Worm (Caenorhabditis elegans) whole organism, late embryonic: ENCODE data around the gene T02H6.6.

Experiments used
- C38D4.7 ChIP-seq: fragments of 200-800 bp; sonication (Bioruptor generic); optimal IDR thresholded peaks from 2 replicates; lab custom pipeline; 2018; ENCODE audit warnings: mild to moderate bottlenecking, missing genetic modification characterization, moderate library complexity, missing compliant biosample characterization
- F13H6.1 ChIP-seq: sonication (generic microtip); optimal IDR thresholded peaks from 2 replicates; lab custom pipeline; 2016; ENCODE audit warnings: missing genetic modification characterization, missing compliant biosample characterization
- K09A11.1 ChIP-seq: sonication (generic microtip); optimal IDR thresholded peaks from 2 replicates; lab custom pipeline; 2017; ENCODE audit warnings: antibody characterized with exemption, mild to moderate bottlenecking, missing genetic modification characterization, missing compliant biosample characterization; ENCODE audit not compliant: insufficient read depth
- Y22D7AL.16 ChIP-seq: sonication (generic microtip); optimal IDR thresholded peaks from 2 replicates; lab custom pipeline; 2016; ENCODE audit warnings: missing genetic modification characterization, missing compliant biosample characterization
- ama-1 ChIP-seq: fragments of 150-350 bp; optimal IDR thresholded peaks from 2 replicates; lab custom pipeline; 2014
- ceh-18 ChIP-seq: sonication (generic microtip); optimal IDR thresholded peaks from 2 replicates; lab custom pipeline; 2016; ENCODE audit warnings: missing genetic modification characterization, missing compliant biosample characterization
- ceh-45 ChIP-seq: fragments of 200-800 bp; sonication (Bioruptor generic); IDR thresholded peaks from 2 replicates; pipeline ENCODE4 v1.3.6; 2022; ENCODE audit warnings: missing genetic modification reagents, missing genetic modification characterization, missing compliant biosample characterization
- dmd-4 ChIP-seq: sonication (generic microtip); optimal IDR thresholded peaks from 2 replicates; lab custom pipeline; 2016; ENCODE audit warnings: borderline replicate concordance, missing genetic modification characterization, missing compliant biosample characterization
- ets-4 ChIP-seq: sonication (generic microtip); optimal IDR thresholded peaks from 2 replicates; lab custom pipeline; 2016; ENCODE audit warnings: missing genetic modification characterization, missing compliant biosample characterization
- gmeb-2 ChIP-seq: sonication (generic microtip); optimal IDR thresholded peaks from 2 replicates; lab custom pipeline; 2016; ENCODE audit warnings: missing genetic modification characterization, inconsistent platforms, missing compliant biosample characterization
- hlh-30 ChIP-seq: sonication (generic microtip); optimal IDR thresholded peaks from 2 replicates; lab custom pipeline; 2017; ENCODE audit warnings: antibody characterized with exemption, missing genetic modification characterization, missing compliant biosample characterization; ENCODE audit not compliant: insufficient read depth
- nfya-1 ChIP-seq: sonication (generic microtip); optimal IDR thresholded peaks from 2 replicates; lab custom pipeline; 2017; ENCODE audit warnings: missing genetic modification characterization, mild to moderate bottlenecking, missing compliant biosample characterization, antibody characterized with exemption, moderate library complexity
- nhr-232 ChIP-seq: sonication (generic microtip); optimal IDR thresholded peaks from 2 replicates; lab custom pipeline; 2016; ENCODE audit warnings: missing genetic modification characterization, missing compliant biosample characterization
- npax-4 ChIP-seq: sonication (generic microtip); optimal IDR thresholded peaks from 2 replicates; lab custom pipeline; 2016; ENCODE audit warnings: missing genetic modification characterization, missing compliant biosample characterization
- pat-9 ChIP-seq: fragments of 200-800 bp; sonication (Bioruptor generic); optimal IDR thresholded peaks from 2 replicates; lab custom pipeline; 2018; ENCODE audit warnings: mild to moderate bottlenecking, missing genetic modification characterization, moderate library complexity, missing compliant biosample characterization
- pha-2 ChIP-seq: sonication (generic microtip); optimal IDR thresholded peaks from 2 replicates; lab custom pipeline; 2017; ENCODE audit warnings: mild to moderate bottlenecking, missing genetic modification characterization, missing compliant biosample characterization
- pros-1 ChIP-seq: fragments of 150-350 bp; optimal IDR thresholded peaks from 2 replicates; lab custom pipeline; 2014; ENCODE audit warnings: missing biosample characterization, missing genetic modification reagents, missing genetic modification characterization
- ref-2 ChIP-seq: sonication (generic microtip); optimal IDR thresholded peaks from 2 replicates; lab custom pipeline; 2016; ENCODE audit warnings: missing genetic modification characterization, missing compliant biosample characterization
- sdc-2 ChIP-seq: sonication (generic microtip); optimal IDR thresholded peaks from 2 replicates; lab custom pipeline; 2016; ENCODE audit warnings: missing genotype, missing genetic modification characterization, missing compliant biosample characterization
- syd-9 ChIP-seq: sonication (generic microtip); optimal IDR thresholded peaks from 2 replicates; lab custom pipeline; 2016; ENCODE audit warnings: mild to moderate bottlenecking, missing genetic modification characterization, moderate library complexity, missing compliant biosample characterization
- tbx-7 ChIP-seq: sonication (generic microtip); optimal IDR thresholded peaks from 2 replicates; lab custom pipeline; 2016; ENCODE audit warnings: missing genotype, missing genetic modification characterization, missing compliant biosample characterization
- ttx-3 ChIP-seq: sonication (generic microtip); optimal IDR thresholded peaks from 2 replicates; lab custom pipeline; 2016; ENCODE audit warnings: missing genetic modification reagents, missing genetic modification characterization, missing compliant biosample characterization
- unc-3 ChIP-seq, 2 experiments: fragments of 200-800 bp in 1 of 2; sonication (Bioruptor generic) in 1 of 2; sonication (generic microtip) in 1 of 2; conservative IDR thresholded peaks in 1 of 2; optimal IDR thresholded peaks in 1 of 2; 2 replicates each; pipeline versions ENCODE4 v1.3.6 to Lab custom; 2016 to 2022; ENCODE audit warnings: missing compliant biosample characterization in 2 of 2, missing genetic modification characterization in 2 of 2, missing genetic modification reagents in 1 of 2
- ztf-16 ChIP-seq: sonication (generic microtip); optimal IDR thresholded peaks from 2 replicates; lab custom pipeline; 2017; ENCODE audit warnings: missing genetic modification characterization, missing compliant biosample characterization

Gene T02H6.6

ce11 chrII:729931-730330 is 46.4 kb downstream of the T02H6.6 start:
- TF ChIP-seq unc-3 (GFP tag; conservative IDR thresholded peaks at IDR 0.05; lab: Robert Waterston, UW) (no peak), unc-3 (tag; optimal IDR thresholded peaks at IDR 0.05; lab: Kevin White, UChicago) (no peak), ztf-16 (tag; lab: Kevin White, UChicago) (no peak), npax-4 (no peak), syd-9 (tag; lab: Kevin White, UChicago) (no peak), gmeb-2 (tag; lab: Kevin White, UChicago) (no peak), nfya-1 (tag; lab: Kevin White, UChicago) (no peak), ceh-45 (GFP tag; lab: Robert Waterston, UW) (no peak), sdc-2 (tag; lab: Kevin White, UChicago) (no peak), ama-1 (lab: Kevin White, UChicago) (no peak), pat-9 (tag; lab: Kevin White, UChicago) (no peak), ref-2 (tag; lab: Kevin White, UChicago) (no peak), F13H6.1 (tag; lab: Kevin White, UChicago) (no peak), pros-1 (tag; lab: Kevin White, UChicago) (no peak), hlh-30 (tag; lab: Kevin White, UChicago) (no peak), K09A11.1 (tag; lab: Kevin White, UChicago) (no peak), ttx-3 (tag; lab: Kevin White, UChicago) (no peak)

- no peak for TF ChIP-seq ets-4 (tag; lab: Kevin White, UChicago)
- no peak for TF ChIP-seq ceh-18 (tag; lab: Kevin White, UChicago)
- no peak for TF ChIP-seq tbx-7 (tag; lab: Kevin White, UChicago)
- no peak for TF ChIP-seq dmd-4 (tag; lab: Kevin White, UChicago)
- no peak for TF ChIP-seq Y22D7AL.16 (tag; lab: Kevin White, UChicago)
- TF ChIP-seq pha-2 (tag; lab: Kevin White, UChicago): no peak
- no peak for TF ChIP-seq C38D4.7 (GFP tag; lab: Kevin White, UChicago)
- TF ChIP-seq nhr-232 (tag; lab: Kevin White, UChicago): no peak
Measured at ce11 chrII:732393-732792, 48.8 kb downstream of the T02H6.6 start.
